Worm (Caenorhabditis elegans) whole organism, L1 larva: ENCODE measurements around the gene unc-97.

Experiments used
- C04F5.9 ChIP-seq: sonication (generic microtip); optimal IDR thresholded peaks from 2 replicates; lab custom pipeline; 2016; ENCODE audit warnings: missing genetic modification characterization, missing compliant biosample characterization
- C16A3.4 ChIP-seq: fragments of 150-350 bp; optimal IDR thresholded peaks from 2 replicates; lab custom pipeline; 2014; ENCODE audit warnings: missing biosample characterization, missing genetic modification characterization
- C34B4.2 ChIP-seq: sonication (generic microtip); optimal IDR thresholded peaks from 2 replicates; lab custom pipeline; 2017; ENCODE audit warnings: mild to moderate bottlenecking, missing genetic modification characterization, missing compliant biosample characterization
- F16B12.6 ChIP-seq: fragments of 150-350 bp; optimal IDR thresholded peaks from 2 replicates; lab custom pipeline; 2014; ENCODE audit warnings: missing biosample characterization, missing genetic modification characterization
- Y116A8C.19 ChIP-seq: sonication (generic microtip); optimal IDR thresholded peaks from 2 replicates; lab custom pipeline; 2016; ENCODE audit warnings: missing compliant biosample characterization, missing genetic modification characterization, borderline replicate concordance
- aha-1 ChIP-seq: fragments of 150-350 bp; optimal IDR thresholded peaks from 2 replicates; lab custom pipeline; 2014; ENCODE audit warnings: missing biosample characterization, missing genetic modification characterization
- ama-1 ChIP-seq: fragments of 150-350 bp; optimal IDR thresholded peaks from 2 replicates; lab custom pipeline; 2014
- blmp-1 ChIP-seq: fragments of 150-350 bp; optimal IDR thresholded peaks from 2 replicates; lab custom pipeline; 2014; ENCODE audit warnings: missing biosample characterization, missing genetic modification characterization
- ceh-8 ChIP-seq: fragments of 200-800 bp; sonication (Bioruptor generic); optimal IDR thresholded peaks from 2 replicates; lab custom pipeline; 2018; ENCODE audit warnings: mild to moderate bottlenecking, missing genetic modification characterization, moderate library complexity, missing compliant biosample characterization
- ceh-88 ChIP-seq: fragments of 200-800 bp; sonication (Bioruptor generic); IDR thresholded peaks from 2 replicates; pipeline ENCODE4 v1.3.6; 2022; ENCODE audit warnings: missing genetic modification characterization, missing compliant biosample characterization
- ces-1 ChIP-seq: fragments of 150-350 bp; optimal IDR thresholded peaks from 2 replicates; lab custom pipeline; 2014; ENCODE audit warnings: missing biosample characterization, missing genetic modification reagents, missing genetic modification characterization
- dpl-1 ChIP-seq, 3 experiments: fragments of 150-350 bp in 2 of 3; sonication (generic microtip) in 1 of 3; optimal IDR thresholded peaks; 2 replicates each; lab custom pipeline; 2014 to 2017; ENCODE audit warnings: missing biosample characterization in 3 of 3, missing genetic modification characterization in 3 of 3, missing genetic modification reagents in 3 of 3
- efl-3 ChIP-seq: fragments of 200-800 bp; sonication (Bioruptor generic); optimal IDR thresholded peaks from 2 replicates; lab custom pipeline; 2018; ENCODE audit warnings: mild to moderate bottlenecking, missing genetic modification characterization, missing compliant biosample characterization
- egl-27 ChIP-seq, 2 experiments: fragments of 150-350 bp in 1 of 2; sonication (generic microtip); optimal IDR thresholded peaks; 3 replicates each; lab custom pipeline; 2017 to 2018; ENCODE audit warnings: missing biosample characterization in 2 of 2, missing genetic modification characterization in 2 of 2, missing genetic modification reagents in 2 of 2
- elt-3 ChIP-seq, 6 experiments: fragments of 150-350 bp in 1 of 6; sonication (generic microtip); optimal IDR thresholded peaks; 2 replicates each; lab custom pipeline; 2017 to 2018; ENCODE audit warnings: missing biosample characterization in 6 of 6, missing genetic modification characterization in 6 of 6, inconsistent platforms in 1 of 6
- ets-5 ChIP-seq: fragments of 200-800 bp; sonication (Bioruptor generic); IDR thresholded peaks from 2 replicates; pipeline ENCODE4 v1.3.6; 2022; ENCODE audit warnings: missing genetic modification characterization, missing compliant biosample characterization
- fkh-4 ChIP-seq: sonication (generic microtip); optimal IDR thresholded peaks from 2 replicates; lab custom pipeline; 2016; ENCODE audit warnings: missing compliant biosample characterization, missing genetic modification characterization, borderline replicate concordance
- fos-1 ChIP-seq: fragments of 150-350 bp; optimal IDR thresholded peaks from 2 replicates; lab custom pipeline; 2014; ENCODE audit warnings: missing biosample characterization, missing genetic modification characterization
- grh-1 ChIP-seq: fragments of 200-800 bp; sonication (Bioruptor generic); IDR thresholded peaks from 2 replicates; pipeline ENCODE4 v1.3.6; 2022; ENCODE audit warnings: missing genetic modification reagents, missing genetic modification characterization, missing compliant biosample characterization
- hlh-17 ChIP-seq: fragments of 200-800 bp; sonication (Bioruptor generic); optimal IDR thresholded peaks from 2 replicates; lab custom pipeline; 2018; ENCODE audit warnings: missing genetic modification characterization, mild to moderate bottlenecking, missing compliant biosample characterization, moderate library complexity, borderline replicate concordance
- hlh-4 ChIP-seq: sonication (generic microtip); optimal IDR thresholded peaks from 2 replicates; lab custom pipeline; 2016; ENCODE audit warnings: mild to moderate bottlenecking, missing genetic modification characterization, missing compliant biosample characterization
- irx-1 ChIP-seq: sonication (generic microtip); optimal IDR thresholded peaks from 2 replicates; lab custom pipeline; 2016; ENCODE audit warnings: missing genetic modification characterization, missing compliant biosample characterization
- lin-13 ChIP-seq: fragments of 150-350 bp; optimal IDR thresholded peaks from 2 replicates; lab custom pipeline; 2014; ENCODE audit warnings: missing biosample characterization, missing genetic modification reagents, missing genetic modification characterization
- lin-15B ChIP-seq: fragments of 150-350 bp; sonication (generic microtip); optimal IDR thresholded peaks from 3 replicates; lab custom pipeline; 2014; ENCODE audit warnings: missing biosample characterization, missing genetic modification characterization
- lin-35 ChIP-seq, 2 experiments: fragments of 150-350 bp; optimal IDR thresholded peaks; 2 replicates each; lab custom pipeline; 2014; ENCODE audit warnings: missing biosample characterization in 2 of 2, missing genetic modification characterization in 2 of 2, missing genetic modification reagents in 2 of 2
- lir-3 ChIP-seq: sonication (generic microtip); optimal IDR thresholded peaks from 2 replicates; lab custom pipeline; 2016; ENCODE audit warnings: mild to moderate bottlenecking, missing genetic modification characterization, moderate library complexity, missing compliant biosample characterization; ENCODE audit not compliant: poor library complexity
- lsy-2 ChIP-seq, 2 experiments: fragments of 150-350 bp; optimal IDR thresholded peaks; 2 replicates each; lab custom pipeline; 2014; ENCODE audit warnings: missing biosample characterization in 2 of 2, missing genetic modification characterization in 2 of 2
- mab-9 ChIP-seq: fragments of 200-800 bp; sonication (Bioruptor generic); IDR thresholded peaks from 2 replicates; pipeline ENCODE4 v1.3.6; 2022; ENCODE audit warnings: missing genetic modification reagents, missing genetic modification characterization, missing compliant biosample characterization
- mdl-1 ChIP-seq, 2 experiments: fragments of 150-350 bp; optimal IDR thresholded peaks; 2 replicates each; lab custom pipeline; 2014 to 2017; ENCODE audit warnings: missing biosample characterization in 2 of 2, missing genetic modification characterization in 2 of 2, inconsistent platforms in 1 of 2
- mef-2 ChIP-seq: fragments of 150-350 bp; optimal IDR thresholded peaks from 2 replicates; lab custom pipeline; 2014; ENCODE audit warnings: missing biosample characterization, missing genetic modification characterization
- nhr-12 ChIP-seq: sonication (generic microtip); optimal IDR thresholded peaks from 2 replicates; lab custom pipeline; 2017; ENCODE audit warnings: missing biosample characterization, missing genetic modification characterization
- nhr-19 ChIP-seq: fragments of 200-800 bp; sonication (Bioruptor generic); conservative IDR thresholded peaks from 2 replicates; pipeline ENCODE4 v1.3.6; 2022; ENCODE audit warnings: missing genetic modification characterization, missing compliant biosample characterization
- nhr-20 ChIP-seq: sonication (generic microtip); optimal IDR thresholded peaks from 2 replicates; lab custom pipeline; 2016; ENCODE audit warnings: mild to moderate bottlenecking, missing genetic modification characterization, missing compliant biosample characterization
- nhr-237 ChIP-seq: fragments of 150-350 bp; optimal IDR thresholded peaks from 2 replicates; lab custom pipeline; 2014; ENCODE audit warnings: missing biosample characterization, missing genetic modification characterization
- nhr-28 ChIP-seq: fragments of 150-350 bp; optimal IDR thresholded peaks from 2 replicates; lab custom pipeline; 2014; ENCODE audit warnings: missing biosample characterization, missing genetic modification characterization
- nhr-47 ChIP-seq: sonication (generic microtip); optimal IDR thresholded peaks from 2 replicates; lab custom pipeline; 2016; ENCODE audit warnings: mild to moderate bottlenecking, missing genetic modification characterization, moderate library complexity, missing compliant biosample characterization
- nhr-71 ChIP-seq: sonication (generic microtip); optimal IDR thresholded peaks from 2 replicates; lab custom pipeline; 2016; ENCODE audit warnings: mild to moderate bottlenecking, missing genetic modification characterization, moderate library complexity, missing compliant biosample characterization
- nhr-76 ChIP-seq: sonication (generic microtip); optimal IDR thresholded peaks from 2 replicates; lab custom pipeline; 2017; ENCODE audit warnings: missing biosample characterization, missing genetic modification characterization
- nhr-84 ChIP-seq: sonication (generic microtip); optimal IDR thresholded peaks from 2 replicates; lab custom pipeline; 2017; ENCODE audit warnings: missing biosample characterization, missing genetic modification characterization
- nhr-85 ChIP-seq: sonication (generic microtip); peaks from one replicate; lab custom pipeline; 2016; ENCODE audit warnings: missing genetic modification characterization, inconsistent platforms, missing compliant biosample characterization
- nhr-90 ChIP-seq: sonication (generic microtip); optimal IDR thresholded peaks from 2 replicates; lab custom pipeline; 2016; ENCODE audit warnings: mild to moderate bottlenecking, missing genetic modification characterization, missing compliant biosample characterization; ENCODE audit not compliant: poor library complexity
- pax-3 ChIP-seq: fragments of 200-800 bp; sonication (Bioruptor generic); optimal IDR thresholded peaks from 2 replicates; lab custom pipeline; 2018; ENCODE audit warnings: mild to moderate bottlenecking, missing genetic modification characterization, moderate library complexity, missing compliant biosample characterization
- pqm-1 ChIP-seq: sonication (generic microtip); optimal IDR thresholded peaks from 3 replicates; lab custom pipeline; 2017; ENCODE audit warnings: missing biosample characterization, missing genetic modification characterization
- snpc-4 ChIP-seq: fragments of 150-350 bp; optimal IDR thresholded peaks from 2 replicates; lab custom pipeline; 2014; ENCODE audit warnings: missing biosample characterization, missing genetic modification characterization
- sptf-1 ChIP-seq: fragments of 150-350 bp; optimal IDR thresholded peaks from 2 replicates; lab custom pipeline; 2014; ENCODE audit warnings: missing biosample characterization, missing genetic modification characterization
- sup-37 ChIP-seq: fragments of 200-800 bp; sonication (Bioruptor generic); optimal IDR thresholded peaks from 2 replicates; lab custom pipeline; 2018; ENCODE audit warnings: mild to moderate bottlenecking, missing genetic modification characterization, missing compliant biosample characterization
- tbx-2 ChIP-seq: sonication (generic microtip); optimal IDR thresholded peaks from 2 replicates; lab custom pipeline; 2016; ENCODE audit warnings: missing genetic modification characterization, missing compliant biosample characterization
- tlp-1 ChIP-seq: fragments of 150-350 bp; optimal IDR thresholded peaks from 2 replicates; lab custom pipeline; 2014; ENCODE audit warnings: missing biosample characterization, missing genetic modification characterization
- unc-130 ChIP-seq: fragments of 150-350 bp; optimal IDR thresholded peaks from 2 replicates; lab custom pipeline; 2017; ENCODE audit warnings: missing biosample characterization, missing genetic modification characterization, inconsistent platforms
- unc-62 ChIP-seq: fragments of 150-350 bp; optimal IDR thresholded peaks from 2 replicates; lab custom pipeline; 2014; ENCODE audit warnings: missing biosample characterization, missing genetic modification reagents, missing genetic modification characterization
- vab-15 ChIP-seq: sonication (generic microtip); optimal IDR thresholded peaks from 2 replicates; lab custom pipeline; 2017; ENCODE audit warnings: missing genotype, mild to moderate bottlenecking, missing genetic modification characterization, missing compliant biosample characterization
- ztf-4 ChIP-seq: fragments of 150-350 bp; optimal IDR thresholded peaks from 2 replicates; lab custom pipeline; 2014; ENCODE audit warnings: missing biosample characterization, missing genetic modification characterization

Gene unc-97

ce11 chrX:5628432-5628977 lies 35.6 kb downstream of the unc-97 start (continued):
- no peak for TF ChIP-seq pax-3 (tag; lab: Kevin White, UChicago)
- TF ChIP-seq lin-15B (tag; lab: Kevin White, UChicago): no peak
- TF ChIP-seq nhr-19: peak; percentile 19; the same call in 1 of the 2 replicates
- TF ChIP-seq fkh-4 (tag; lab: Kevin White, UChicago): no peak
- no peak for TF ChIP-seq hlh-4 (tag; lab: Kevin White, UChicago)
- TF ChIP-seq unc-130 (tag; lab: Kevin White, UChicago): no peak
- TF ChIP-seq tlp-1 (tag; lab: Kevin White, UChicago): no peak
- no peak for TF ChIP-seq ceh-8 (GFP tag; lab: Kevin White, UChicago)
- no peak for TF ChIP-seq sptf-1 (tag; lab: Kevin White, UChicago)
- no peak for TF ChIP-seq snpc-4 (tag; lab: Kevin White, UChicago)
- TF ChIP-seq efl-3: no peak
- TF ChIP-seq nhr-84: no peak
- TF ChIP-seq nhr-76 (tag; lab: Kevin White, UChicago): no peak
- TF ChIP-seq C04F5.9: no peak
- no peak for TF ChIP-seq ztf-4 (tag; lab: Kevin White, UChicago)
- no peak for TF ChIP-seq nhr-237 (tag; lab: Kevin White, UChicago)
- no peak for TF ChIP-seq C34B4.2 (tag; lab: Kevin White, UChicago)
- TF ChIP-seq hlh-17 (GFP tag; lab: Kevin White, UChicago): no peak
- no peak for TF ChIP-seq nhr-47 (tag; lab: Kevin White, UChicago)
- TF ChIP-seq blmp-1 (tag; lab: Kevin White, UChicago): peak; percentile 73
- TF ChIP-seq tbx-2 (tag; lab: Kevin White, UChicago): peak; percentile 20
- TF ChIP-seq nhr-20: peak; percentile 76
- TF ChIP-seq aha-1 (tag; lab: Kevin White, UChicago): no peak
- no peak for TF ChIP-seq ets-5
- TF ChIP-seq nhr-71 (tag; lab: Kevin White, UChicago): peak; percentile 60
- no peak for TF ChIP-seq ama-1
- no peak for TF ChIP-seq F16B12.6 (tag; lab: Kevin White, UChicago)
- no peak for TF ChIP-seq mab-9
- no peak for TF ChIP-seq pqm-1
- no peak for TF ChIP-seq Y116A8C.19 (tag; lab: Kevin White, UChicago)
- peak in 1 of 2 experiments; percentile 61 for TF ChIP-seq mdl-1 (tag; optimal IDR thresholded peaks at IDR 0.05; lab: Kevin White, UChicago)
- peak; percentile 27 for TF ChIP-seq nhr-90

- TF ChIP-seq nhr-12 (tag; lab: Kevin White, UChicago) (no peak), elt-3 (tag; optimal IDR thresholded peaks at IDR 0.05; lab: Kevin White, UChicago) (peak in 1 of 6 experiments; percentile 42), mdl-1 (tag; optimal IDR thresholded peaks at IDR 0.05; lab: Kevin White, UChicago) (peak in 1 of 2 experiments; percentile 52), sup-37 (GFP tag; lab: Kevin White, UChicago) (no peak), nhr-28 (no peak), vab-15 (no peak), C16A3.4 (no peak), lin-35 (GFP tag; optimal IDR thresholded peaks at IDR 0.05; lab: Kevin White, UChicago) (peak in 1 of 2 experiments; percentile 38), lsy-2 (tag; optimal IDR thresholded peaks at IDR 0.05; lab: Kevin White, UChicago) (no peak), irx-1 (tag; lab: Kevin White, UChicago) (no peak), nhr-90 (peak; percentile 52), ets-5 (no peak), egl-27 (tag; optimal IDR thresholded peaks at IDR 0.05; lab: Kevin White, UChicago) (no peak), mef-2 (tag; lab: Kevin White, UChicago) (no peak), grh-1 (GFP tag; lab: Robert Waterston, UW) (peak; percentile 36; the same call in 1 of the 2 replicates), nhr-85 (tag; lab: Kevin White, UChicago) (peak; percentile 72), unc-62 (GFP tag; lab: Kevin White, UChicago) (no peak), tlp-1 (tag; lab: Kevin White, UChicago) (no peak), aha-1 (tag; lab: Kevin White, UChicago) (no peak), nhr-71 (tag; lab: Kevin White, UChicago) (peak; percentile 48), ces-1 (GFP tag; lab: Kevin White, UChicago) (no peak), lir-3 (tag; lab: Kevin White, UChicago) (no peak), dpl-1 (GFP tag; optimal IDR thresholded peaks at IDR 0.05; lab: Kevin White, UChicago) (no peak), pax-3 (tag; lab: Kevin White, UChicago) (no peak), tbx-2 (tag; lab: Kevin White, UChicago) (no peak), fos-1 (tag; lab: Kevin White, UChicago) (no peak), lin-13 (no peak), ceh-88 (GFP tag; lab: Robert Waterston, UW) (no peak)
Measured at ce11 chrX:5629941-5630340, 37.0 kb downstream of the unc-97 start, which contains the start of gene argn-1. Gene argn-1 (plus strand): TSS chrX:5630023.
